Fruit fly (Drosophila melanogaster) whole organism, prepupa: ENCODE measurements around the gene CG2224.

Experiments
- Blimp-1 ChIP-seq: fragments of 200-800 bp; sonication (Bioruptor generic); optimal IDR thresholded peaks from 3 replicates; lab custom pipeline; 2017; ENCODE audit warnings: missing biosample characterization, missing genetic modification characterization, mild to moderate bottlenecking, moderate library complexity, missing genetic modification reagents
- CG10669 ChIP-seq: fragments of 200-800 bp; sonication (Bioruptor generic); optimal IDR thresholded peaks from 3 replicates; lab custom pipeline; 2018; ENCODE audit warnings: missing biosample characterization, mild to moderate bottlenecking, missing genetic modification characterization, moderate library complexity
- CG11294 ChIP-seq: fragments of 200-800 bp; sonication (Bioruptor generic); IDR thresholded peaks from 2 replicates; pipeline ENCODE4 v1.3.6; 2022; ENCODE audit warnings: missing biosample characterization, missing genetic modification characterization
- CG11902 ChIP-seq: fragments of 200-800 bp; sonication (Bioruptor generic); optimal IDR thresholded peaks from 3 replicates; lab custom pipeline; 2016; ENCODE audit warnings: missing biosample characterization, missing genetic modification characterization
- CG15336 ChIP-seq: fragments of 200-800 bp; sonication (Bioruptor generic); IDR thresholded peaks from 2 replicates; pipeline ENCODE4 v1.3.6; 2022; ENCODE audit warnings: missing biosample characterization, missing genetic modification characterization
- CG1621 ChIP-seq: fragments of 200-800 bp; sonication (Bioruptor generic); optimal IDR thresholded peaks from 3 replicates; lab custom pipeline; 2018; ENCODE audit warnings: missing biosample characterization, mild to moderate bottlenecking, missing genetic modification characterization
- CG16779 ChIP-seq: fragments of 200-800 bp; sonication (Bioruptor generic); optimal IDR thresholded peaks from 3 replicates; lab custom pipeline; 2017; ENCODE audit warnings: missing biosample characterization, mild to moderate bottlenecking, missing genetic modification characterization
- CG3032 ChIP-seq: fragments of 200-800 bp; optimal IDR thresholded peaks from 2 replicates; lab custom pipeline; 2019; ENCODE audit warnings: missing biosample characterization, mild to moderate bottlenecking, missing genetic modification characterization, moderate library complexity
- CG34406 ChIP-seq: fragments of 200-800 bp; sonication (Bioruptor generic); optimal IDR thresholded peaks from 3 replicates; lab custom pipeline; 2016; ENCODE audit warnings: missing biosample characterization, missing genetic modification characterization
- CG4318 ChIP-seq: fragments of 200-800 bp; sonication (Bioruptor generic); optimal IDR thresholded peaks from 3 replicates; lab custom pipeline; 2017; ENCODE audit warnings: missing biosample characterization, mild to moderate bottlenecking, missing genetic modification characterization
- CG6163 ChIP-seq: fragments of 200-800 bp; sonication (Bioruptor generic); IDR thresholded peaks from 3 replicates; pipeline ENCODE4 v1.3.6; 2022; ENCODE audit warnings: missing biosample characterization, missing genetic modification characterization
- CG6276 ChIP-seq: fragments of 200-800 bp; sonication (Bioruptor generic); optimal IDR thresholded peaks from 2 replicates; lab custom pipeline; 2017; ENCODE audit warnings: missing biosample characterization, mild to moderate bottlenecking, missing genetic modification characterization
- CG6792 ChIP-seq: fragments of 200-800 bp; sonication (Bioruptor generic); optimal IDR thresholded peaks from 3 replicates; lab custom pipeline; 2016; ENCODE audit warnings: missing biosample characterization, missing genetic modification characterization
- CG6808 ChIP-seq: fragments of 200-800 bp; sonication (Bioruptor generic); optimal IDR thresholded peaks from 3 replicates; lab custom pipeline; 2017; ENCODE audit warnings: missing biosample characterization, missing genetic modification characterization, mild to moderate bottlenecking, moderate library complexity, missing genetic modification reagents
- CG8119 ChIP-seq: fragments of 200-800 bp; sonication (Bioruptor generic); IDR thresholded peaks from 3 replicates; pipeline ENCODE4 v1.3.6; 2022; ENCODE audit warnings: missing biosample characterization, missing genetic modification characterization
- CG9139 ChIP-seq: fragments of 200-800 bp; sonication (Bioruptor generic); optimal IDR thresholded peaks from 3 replicates; lab custom pipeline; 2017; ENCODE audit warnings: missing biosample characterization, mild to moderate bottlenecking, missing genetic modification characterization
- Eip75B ChIP-seq: fragments of 200-800 bp; sonication (Bioruptor generic); optimal IDR thresholded peaks from 3 replicates; lab custom pipeline; 2016; ENCODE audit warnings: missing biosample characterization, missing genetic modification characterization
- Eip78C ChIP-seq: fragments of 200-800 bp; sonication (Bioruptor generic); peaks from one replicate; lab custom pipeline; 2016; ENCODE audit warnings: missing biosample characterization, missing genetic modification characterization
- Ets21C ChIP-seq: fragments of 200-800 bp; sonication (Bioruptor generic); optimal IDR thresholded peaks from 3 replicates; lab custom pipeline; 2016; ENCODE audit warnings: missing biosample characterization, missing genetic modification characterization
- Gug ChIP-seq: fragments of 200-800 bp; sonication (Bioruptor generic); IDR thresholded peaks from 2 replicates; pipeline ENCODE4 v1.3.6; 2022; ENCODE audit warnings: missing biosample characterization, missing genetic modification characterization
- Hr39 ChIP-seq: fragments of 200-800 bp; sonication (Bioruptor generic); optimal IDR thresholded peaks from 2 replicates; lab custom pipeline; 2016; ENCODE audit warnings: missing biosample characterization, missing genetic modification characterization
- Hr4 ChIP-seq: fragments of 200-800 bp; sonication (Bioruptor generic); optimal IDR thresholded peaks from 3 replicates; lab custom pipeline; 2016; ENCODE audit warnings: missing biosample characterization, missing genetic modification characterization
- Sox14 ChIP-seq: fragments of 200-800 bp; sonication (Bioruptor generic); optimal IDR thresholded peaks from 3 replicates; lab custom pipeline; 2016; ENCODE audit warnings: missing biosample characterization, missing genetic modification characterization
- acj6 ChIP-seq: fragments of 200-800 bp; sonication (Bioruptor generic); optimal IDR thresholded peaks from 3 replicates; lab custom pipeline; 2016; ENCODE audit warnings: missing biosample characterization, missing genetic modification characterization
- cyc ChIP-seq: fragments of 200-800 bp; sonication (Bioruptor generic); optimal IDR thresholded peaks from 3 replicates; lab custom pipeline; 2016; ENCODE audit warnings: missing biosample characterization, missing genetic modification characterization
- dsx ChIP-seq: fragments of 200-800 bp; optimal IDR thresholded peaks from 3 replicates; lab custom pipeline; 2019; ENCODE audit warnings: missing biosample characterization, mild to moderate bottlenecking, missing genetic modification characterization, moderate library complexity; ENCODE audit not compliant: poor library complexity, severe bottlenecking
- esn ChIP-seq: fragments of 200-800 bp; sonication (Bioruptor generic); optimal IDR thresholded peaks from 2 replicates; lab custom pipeline; 2016; ENCODE audit warnings: missing biosample characterization, mild to moderate bottlenecking, missing genetic modification characterization, moderate library complexity
- fd59A ChIP-seq: fragments of 200-800 bp; sonication (Bioruptor generic); optimal IDR thresholded peaks from 2 replicates; lab custom pipeline; 2017; ENCODE audit warnings: missing biosample characterization, mild to moderate bottlenecking, missing genetic modification characterization, missing genetic modification reagents
- fkh ChIP-seq: fragments of 200-800 bp; sonication (Bioruptor generic); optimal IDR thresholded peaks from 3 replicates; lab custom pipeline; 2017; ENCODE audit warnings: missing biosample characterization, mild to moderate bottlenecking, missing genetic modification characterization, moderate library complexity
- net ChIP-seq: fragments of 200-800 bp; sonication (Bioruptor generic); optimal IDR thresholded peaks from 3 replicates; lab custom pipeline; 2016; ENCODE audit warnings: missing biosample characterization, missing genetic modification characterization
- pdm3 ChIP-seq: fragments of 200-800 bp; sonication (Bioruptor generic); optimal IDR thresholded peaks from 3 replicates; lab custom pipeline; 2016; ENCODE audit warnings: missing biosample characterization, missing genetic modification characterization
- ss ChIP-seq, 2 experiments: fragments of 200-800 bp; sonication (Bioruptor generic); optimal IDR thresholded peaks; 2 replicates in 1 of 2; 3 replicates in 1 of 2; lab custom pipeline; 2017 to 2018; ENCODE audit warnings: mild to moderate bottlenecking in 2 of 2, missing biosample characterization in 2 of 2, missing genetic modification characterization in 2 of 2, moderate library complexity in 1 of 2
- svp ChIP-seq: fragments of 200-800 bp; sonication (Bioruptor generic); peaks from one replicate; lab custom pipeline; 2016; ENCODE audit warnings: missing biosample characterization, missing genetic modification characterization
- vri ChIP-seq: fragments of 200-800 bp; sonication (Bioruptor generic); optimal IDR thresholded peaks from 3 replicates; lab custom pipeline; 2016; ENCODE audit warnings: missing biosample characterization, mild to moderate bottlenecking, missing genetic modification characterization

Gene CG2224

dm6 chr3R:30474667-30475213 lies 15.6 kb upstream of the CG2224 start:
- TF ChIP-seq ss (GFP tag; optimal IDR thresholded peaks at IDR 0.05; lab: Kevin White, UChicago) = peak in 1 of 2 experiments; percentile 64
- TF ChIP-seq CG6163 (GFP tag; lab: Robert Waterston, UW) = no peak
- TF ChIP-seq, all 60 proteins: peak for 1

DNA sequence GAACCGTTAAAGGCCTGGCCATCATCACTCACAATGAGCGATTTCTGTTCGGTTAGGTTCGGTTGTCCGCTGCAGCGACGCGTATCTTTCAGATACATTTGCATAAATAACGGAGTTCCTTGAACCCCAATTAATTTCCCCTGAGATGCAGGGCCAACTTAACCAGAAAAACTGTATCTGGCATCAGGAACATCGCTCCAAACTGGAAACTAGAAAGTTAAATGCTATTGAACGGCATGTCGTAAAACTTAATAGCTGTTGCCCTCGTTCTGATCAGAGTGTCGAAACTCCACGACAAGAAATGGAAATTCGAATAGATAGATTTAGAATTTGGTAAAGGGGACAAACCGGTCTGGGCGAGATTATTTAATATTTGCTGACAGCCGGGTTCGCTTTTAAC lies 13.2 kb upstream of the CG2224 start:
- no peak for TF ChIP-seq fkh
- TF ChIP-seq net (GFP tag; lab: Kevin White, UChicago) = no peak
- no peak for TF ChIP-seq Sox14 (GFP tag; lab: Kevin White, UChicago)
- TF ChIP-seq CG8119 = no peak
- no peak for TF ChIP-seq Gug
- no peak for TF ChIP-seq svp (GFP tag; lab: Kevin White, UChicago)
- TF ChIP-seq esn = no peak
- TF ChIP-seq CG16779 (tag; lab: Kevin White, UChicago) = no peak
- TF ChIP-seq acj6 (GFP tag; lab: Kevin White, UChicago) = no peak
- TF ChIP-seq Hr4 (GFP tag; lab: Kevin White, UChicago) = no peak
- no peak for TF ChIP-seq CG34406
- no peak for TF ChIP-seq cyc (GFP tag; lab: Kevin White, UChicago)

- TF ChIP-seq Eip75B (GFP tag; lab: Kevin White, UChicago) (no peak), pdm3 (no peak), Blimp-1 (GFP tag; lab: Kevin White, UChicago) (no peak), fd59A (GFP tag; lab: Kevin White, UChicago) (no peak), CG3032 (tag; lab: Kevin White, UChicago) (no peak), CG4318 (no peak), CG34406 (no peak), CG6792 (GFP tag; lab: Kevin White, UChicago) (no peak), CG15336 (GFP tag; lab: Robert Waterston, UW) (no peak), dsx (GFP tag; lab: Kevin White, UChicago) (no peak), CG6276 (GFP tag; lab: Kevin White, UChicago) (no peak), Hr39 (no peak), Ets21C (no peak), CG6808 (GFP tag; lab: Kevin White, UChicago) (no peak)
Observed at dm6 chr3R:30470690-30471089, 11.6 kb upstream of the CG2224 start.

- TF ChIP-seq svp (GFP tag; lab: Kevin White, UChicago) (peak; percentile 20), CG10669 (GFP tag; lab: Kevin White, UChicago) (no peak), CG9139 (GFP tag; lab: Kevin White, UChicago) (no peak), CG11294 (GFP tag; lab: Robert Waterston, UW) (no peak)
Observed at dm6 chr3R:30467062-30467461, 8.0 kb upstream of the CG2224 start.

DNA sequence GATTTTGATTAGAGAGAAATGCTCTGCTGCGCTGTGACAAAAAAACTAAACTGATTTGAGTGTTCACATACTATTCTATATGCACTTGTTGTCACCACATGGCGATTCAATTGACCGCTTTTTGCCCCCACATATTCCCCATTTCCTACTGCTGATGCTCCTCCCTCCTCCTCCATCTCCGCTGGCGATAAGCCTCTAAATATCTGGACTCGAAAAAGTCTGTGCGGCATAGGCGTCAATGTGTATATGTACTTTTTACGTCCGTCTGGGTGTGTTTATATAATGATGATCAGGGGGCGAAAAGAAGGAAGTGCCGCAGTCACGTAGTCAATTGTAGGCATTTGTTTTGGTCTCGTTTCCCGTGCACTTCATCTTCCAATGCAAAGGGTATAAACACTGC lies 7.4 kb upstream of the CG2224 start:
- TF ChIP-seq CG6276 (GFP tag; lab: Kevin White, UChicago) (peak; percentile 17), CG1621 (tag; lab: Kevin White, UChicago) (peak; percentile 7), CG11902 (GFP tag; lab: Kevin White, UChicago) (no peak), Ets21C (no peak), vri (GFP tag; lab: Kevin White, UChicago) (peak; percentile 13), Eip78C (GFP tag; lab: Kevin White, UChicago) (peak; percentile 59), svp (GFP tag; lab: Kevin White, UChicago) (peak; percentile 83), cyc (GFP tag; lab: Kevin White, UChicago) (no peak), CG6163 (GFP tag; lab: Robert Waterston, UW) (0 out of 3 replicates have a peak, but pooled peaks have one; percentile 36)
